Fruit fly (Drosophila melanogaster): ENCODE data around the gene CG11703.

- no peak for TF ChIP-seq Hr83 (GFP tag; optimal IDR thresholded peaks at IDR 0.05; ENCODE audit: poor library complexity, severe bottlenecking)
- no peak for TF ChIP-seq brk (GFP tag; optimal IDR thresholded peaks at IDR 0.05)
- TF ChIP-seq h (GFP tag; optimal IDR thresholded peaks at IDR 0.05) = no peak
- TF ChIP-seq Rel (GFP tag; optimal IDR thresholded peaks at IDR 0.05) = no peak
- TF ChIP-seq Rel (tag; optimal IDR thresholded peaks at IDR 0.05) = no peak
- no peak for TF ChIP-seq rgr (GFP tag; optimal IDR thresholded peaks at IDR 0.05)
- TF ChIP-seq sv (GFP tag; optimal IDR thresholded peaks at IDR 0.05) = no peak
- TF ChIP-seq usp (GFP tag; optimal IDR thresholded peaks at IDR 0.05) = no peak
- TF ChIP-seq jim (GFP tag; optimal IDR thresholded peaks at IDR 0.05) = no peak
- TF ChIP-seq lola (GFP tag; optimal IDR thresholded peaks at IDR 0.05) = no peak
- no peak for TF ChIP-seq sage (GFP tag; optimal IDR thresholded peaks at IDR 0.05)
- TF ChIP-seq N (GFP tag; optimal IDR thresholded peaks at IDR 0.05) = no peak
- TF ChIP-seq Jra (GFP tag; optimal IDR thresholded peaks at IDR 0.05) = no peak
Observed at dm6 chr3R:19271125-19271524, 43.1 kb upstream of the CG11703 start.

All from whole organism, wandering third instar larva.